Fruit fly (Drosophila melanogaster) whole organism: ENCODE data around the gene Edg78E.

Experiments
- pan ChIP-seq: fragments of >200 bp; optimal IDR thresholded peaks from 2 replicates; lab custom pipeline; 2017
- psq ChIP-seq: fragments of >200 bp; optimal IDR thresholded peaks from 2 replicates; lab custom pipeline; 2017

DNA sequence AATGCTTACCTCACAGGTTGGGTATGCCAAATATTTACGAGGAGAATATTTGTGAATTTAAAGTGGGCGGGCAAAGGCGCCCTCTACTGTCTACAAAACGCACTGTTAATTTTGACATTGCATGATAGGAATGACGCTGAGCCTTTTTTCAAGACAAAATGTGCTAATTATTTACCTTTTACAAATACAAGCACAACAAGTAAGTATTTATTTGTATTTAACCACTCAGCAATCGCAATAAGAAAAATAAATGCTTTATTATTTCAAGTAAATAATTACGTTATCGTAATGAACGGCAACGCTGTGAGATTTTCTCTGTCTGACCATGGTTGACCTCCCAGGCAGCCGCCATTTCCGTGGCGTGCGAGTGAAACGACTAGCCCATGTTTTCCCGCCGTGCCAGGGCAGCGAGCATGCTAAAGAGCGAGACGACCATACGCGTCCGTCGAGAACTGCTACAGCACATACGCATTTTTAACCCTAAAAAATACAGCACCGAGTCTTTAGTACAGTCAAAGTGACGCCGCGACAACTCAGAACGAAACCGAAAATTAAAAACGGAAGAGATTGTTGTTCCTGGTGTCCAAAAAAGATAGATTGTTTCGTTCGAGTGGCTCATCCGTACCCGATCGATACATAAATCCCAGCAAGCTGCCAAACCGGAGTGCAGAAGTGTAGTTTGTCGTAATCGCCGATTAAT is 11.8 kb downstream of the Edg78E start, which contains the start of the genes CG12974 and pzg:
- TF ChIP-seq pan (lab: Kevin White, UChicago) (no peak), psq (no peak)
